Worm (Caenorhabditis elegans) whole organism, young adult: ENCODE data around the gene lir-2.
A peak's percentile ranks its signal among the peaks of the same experiment; 100 is the strongest.

ENCODE experiments used
- B0019.2 ChIP-seq: fragments of 200-800 bp; sonication (Bioruptor generic); conservative IDR thresholded peaks from 2 replicates; pipeline ENCODE4 v1.3.6; 2022; ENCODE audit warnings: missing genetic modification reagents, missing genetic modification characterization, missing compliant biosample characterization
- F37B4.10 ChIP-seq: fragments of 200-800 bp; sonication (Bioruptor generic); IDR thresholded peaks from 2 replicates; pipeline ENCODE4 v1.3.6; 2022; ENCODE audit warnings: missing genetic modification characterization, missing compliant biosample characterization
- F49E8.2 ChIP-seq: sonication (generic microtip); optimal IDR thresholded peaks from 3 replicates; lab custom pipeline; 2017; ENCODE audit warnings: missing genetic modification characterization, mild to moderate bottlenecking, missing compliant biosample characterization, antibody characterized with exemption, moderate library complexity; ENCODE audit not compliant: insufficient read depth
- F57A8.1 ChIP-seq: fragments of 200-800 bp; sonication (Bioruptor generic); optimal IDR thresholded peaks from 2 replicates; lab custom pipeline; 2018; ENCODE audit warnings: mild to moderate bottlenecking, missing genetic modification characterization, moderate library complexity, missing compliant biosample characterization
- Y53F4B.3 ChIP-seq: fragments of 200-800 bp; sonication (Bioruptor generic); IDR thresholded peaks from 2 replicates; pipeline ENCODE4 v1.3.6; 2022; ENCODE audit warnings: missing genetic modification reagents, missing genetic modification characterization, missing compliant biosample characterization
- Y67H2A.10 ChIP-seq: fragments of 200-800 bp; sonication (Bioruptor generic); conservative IDR thresholded peaks from 2 replicates; pipeline ENCODE4 v1.3.6; 2022; ENCODE audit warnings: missing genetic modification reagents, missing genetic modification characterization, missing compliant biosample characterization
- ZK185.1 ChIP-seq: sonication (generic microtip); optimal IDR thresholded peaks from 2 replicates; lab custom pipeline; 2016; ENCODE audit warnings: mild to moderate bottlenecking, missing genetic modification characterization, missing compliant biosample characterization; ENCODE audit not compliant: poor library complexity, severe bottlenecking
- akir-1 ChIP-seq: fragments of 200-800 bp; sonication (Bioruptor generic); optimal IDR thresholded peaks from 2 replicates; lab custom pipeline; 2018; ENCODE audit warnings: mild to moderate bottlenecking, missing genetic modification characterization, moderate library complexity, missing compliant biosample characterization
- athp-1 ChIP-seq: sonication (generic microtip); optimal IDR thresholded peaks from 2 replicates; lab custom pipeline; 2017; ENCODE audit warnings: mild to moderate bottlenecking, missing genetic modification characterization, missing compliant biosample characterization
- bed-1 ChIP-seq: fragments of 200-800 bp; sonication (Bioruptor generic); IDR thresholded peaks from 2 replicates; pipeline ENCODE4 v1.3.6; 2022; ENCODE audit warnings: missing genetic modification reagents, missing genetic modification characterization, missing compliant biosample characterization
- cebp-1 ChIP-seq, 2 experiments: fragments of 200-800 bp in 1 of 2; sonication (Bioruptor generic) in 1 of 2; sonication (generic microtip) in 1 of 2; IDR thresholded peaks in 1 of 2; optimal IDR thresholded peaks in 1 of 2; 2 replicates each; pipeline versions ENCODE4 v1.3.6 to Lab custom; 2017 to 2022; ENCODE audit warnings: missing compliant biosample characterization in 2 of 2, missing genetic modification characterization in 2 of 2, mild to moderate bottlenecking in 1 of 2, missing genetic modification reagents in 1 of 2, moderate library complexity in 1 of 2
- ceh-27 ChIP-seq: fragments of 200-800 bp; sonication (Bioruptor generic); optimal IDR thresholded peaks from 2 replicates; lab custom pipeline; 2018; ENCODE audit warnings: mild to moderate bottlenecking, missing genetic modification characterization, moderate library complexity, missing compliant biosample characterization
- ceh-91 ChIP-seq: fragments of 200-800 bp; sonication (Bioruptor generic); IDR thresholded peaks from 2 replicates; pipeline ENCODE4 v1.3.6; 2022; ENCODE audit warnings: missing genetic modification reagents, missing genetic modification characterization, missing compliant biosample characterization
- dox-1 ChIP-seq: fragments of 200-800 bp; sonication (Bioruptor generic); IDR thresholded peaks from 2 replicates; pipeline ENCODE4 v1.3.6; 2022; ENCODE audit warnings: missing genetic modification reagents, missing genetic modification characterization, missing compliant biosample characterization
- dpff-1 ChIP-seq: sonication (generic microtip); optimal IDR thresholded peaks from 2 replicates; lab custom pipeline; 2017; ENCODE audit warnings: mild to moderate bottlenecking, missing genetic modification characterization, missing compliant biosample characterization
- efl-1 ChIP-seq: fragments of 150-350 bp; optimal IDR thresholded peaks from 2 replicates; lab custom pipeline; 2014; ENCODE audit warnings: missing biosample characterization, missing genetic modification reagents, missing genetic modification characterization
- ekl-4 ChIP-seq: fragments of 200-800 bp; sonication (Bioruptor generic); IDR thresholded peaks from 2 replicates; pipeline ENCODE4 v1.3.6; 2022; ENCODE audit warnings: missing genetic modification reagents, missing genetic modification characterization, missing compliant biosample characterization
- hlh-26 ChIP-seq: fragments of 200-800 bp; sonication (Bioruptor generic); conservative IDR thresholded peaks from 2 replicates; pipeline ENCODE4 v1.3.6; 2022; ENCODE audit warnings: missing genetic modification reagents, missing genetic modification characterization, missing compliant biosample characterization
- hmg-1.2 ChIP-seq: fragments of 200-800 bp; sonication (Bioruptor generic); IDR thresholded peaks from 2 replicates; pipeline ENCODE4 v1.3.6; 2022; ENCODE audit warnings: missing genetic modification reagents, missing genetic modification characterization, missing compliant biosample characterization
- hmg-20 ChIP-seq: fragments of 200-800 bp; sonication (Bioruptor generic); IDR thresholded peaks from 2 replicates; pipeline ENCODE4 v1.3.6; 2022; ENCODE audit warnings: missing genetic modification reagents, missing genetic modification characterization, missing compliant biosample characterization
- hsf-1 ChIP-seq: fragments of 200-800 bp; sonication (Bioruptor generic); IDR thresholded peaks from 2 replicates; pipeline ENCODE4 v1.3.6; 2022; ENCODE audit warnings: missing genetic modification reagents, missing genetic modification characterization, missing compliant biosample characterization
- lin-40 ChIP-seq: sonication (generic microtip); optimal IDR thresholded peaks from 2 replicates; lab custom pipeline; 2016; ENCODE audit warnings: missing genetic modification characterization, mild to moderate bottlenecking, missing compliant biosample characterization, missing genotype, missing genetic modification reagents
- lin-54 ChIP-seq: fragments of 200-800 bp; sonication (Bioruptor generic); optimal IDR thresholded peaks from 2 replicates; lab custom pipeline; 2018; ENCODE audit warnings: mild to moderate bottlenecking, missing genetic modification characterization, missing compliant biosample characterization
- lir-1 ChIP-seq: fragments of 200-800 bp; sonication (Bioruptor generic); conservative IDR thresholded peaks from 2 replicates; pipeline ENCODE4 v1.3.6; 2022; ENCODE audit warnings: missing genetic modification reagents, missing genetic modification characterization, missing compliant biosample characterization
- lsl-1 ChIP-seq: fragments of 200-800 bp; sonication (Bioruptor generic); optimal IDR thresholded peaks from 2 replicates; lab custom pipeline; 2018; ENCODE audit warnings: mild to moderate bottlenecking, missing genetic modification characterization, moderate library complexity, missing compliant biosample characterization
- madf-10 ChIP-seq: sonication (generic microtip); optimal IDR thresholded peaks from 2 replicates; lab custom pipeline; 2016; ENCODE audit warnings: mild to moderate bottlenecking, missing genetic modification characterization, missing compliant biosample characterization
- madf-8 ChIP-seq: fragments of 200-800 bp; sonication (Bioruptor generic); conservative IDR thresholded peaks from 2 replicates; pipeline ENCODE4 v1.3.6; 2022; ENCODE audit warnings: missing genetic modification reagents, missing genetic modification characterization, missing compliant biosample characterization
- mcd-1 ChIP-seq: fragments of 200-800 bp; sonication (Bioruptor generic); IDR thresholded peaks from 2 replicates; pipeline ENCODE4 v1.3.6; 2022; ENCODE audit warnings: missing genetic modification reagents, missing genetic modification characterization, missing compliant biosample characterization
- mes-4 ChIP-seq: sonication (generic microtip); optimal IDR thresholded peaks from 2 replicates; lab custom pipeline; 2016; ENCODE audit warnings: missing genotype, missing genetic modification characterization, missing compliant biosample characterization
- nhr-120 ChIP-seq: fragments of 200-800 bp; sonication (Bioruptor generic); IDR thresholded peaks from 2 replicates; pipeline ENCODE4 v1.3.6; 2022; ENCODE audit warnings: missing genetic modification characterization, missing compliant biosample characterization
- nhr-90 ChIP-seq: sonication (generic microtip); optimal IDR thresholded peaks from 2 replicates; lab custom pipeline; 2016; ENCODE audit warnings: missing genotype, mild to moderate bottlenecking, missing genetic modification characterization, missing compliant biosample characterization
- pbrm-1 ChIP-seq: fragments of 200-800 bp; sonication (Bioruptor generic); IDR thresholded peaks from 2 replicates; pipeline ENCODE4 v1.3.6; 2022; ENCODE audit warnings: missing genetic modification reagents, missing genetic modification characterization, missing compliant biosample characterization
- rcor-1 ChIP-seq: fragments of 200-800 bp; sonication (Bioruptor generic); IDR thresholded peaks from 2 replicates; pipeline ENCODE4 v1.3.6; 2022; ENCODE audit warnings: missing genetic modification reagents, missing genetic modification characterization, missing compliant biosample characterization
- rec-8 ChIP-seq, 2 experiments: sonication (generic microtip); optimal IDR thresholded peaks; 2 replicates each; lab custom pipeline; 2016; ENCODE audit warnings: mild to moderate bottlenecking in 2 of 2, missing genetic modification characterization in 2 of 2, missing genetic modification reagents in 2 of 2, missing genotype in 2 of 2, missing biosample characterization in 1 of 2, missing compliant biosample characterization in 1 of 2, moderate library complexity in 1 of 2
- sea-2 ChIP-seq: fragments of 200-800 bp; sonication (Bioruptor generic); IDR thresholded peaks from 2 replicates; pipeline ENCODE4 v1.3.6; 2022; ENCODE audit warnings: missing genetic modification characterization, missing compliant biosample characterization
- snpc-1.3 ChIP-seq: sonication (generic microtip); optimal IDR thresholded peaks from 2 replicates; lab custom pipeline; 2017; ENCODE audit warnings: missing genetic modification characterization, mild to moderate bottlenecking, missing compliant biosample characterization, antibody characterized with exemption, moderate library complexity, missing genotype, missing genetic modification reagents; ENCODE audit not compliant: insufficient read depth
- snpc-4 ChIP-seq, 5 experiments: fragments of 150-350 bp in 1 of 5; sonication (generic microtip) in 4 of 5; optimal IDR thresholded peaks; 2 replicates each; lab custom pipeline; 2014 to 2018; ENCODE audit warnings: missing genetic modification characterization in 5 of 5, missing biosample characterization in 3 of 5, antibody characterized with exemption in 2 of 5, mild to moderate bottlenecking in 2 of 5, missing compliant biosample characterization in 2 of 5, missing genotype in 2 of 5, moderate library complexity in 2 of 5, missing genetic modification reagents in 1 of 5
- tbp1 ChIP-seq: fragments of 200-800 bp; sonication (Bioruptor generic); optimal IDR thresholded peaks from 2 replicates; lab custom pipeline; 2018; ENCODE audit warnings: mild to moderate bottlenecking, missing genetic modification characterization, missing compliant biosample characterization
- unc-62 ChIP-seq: fragments of 150-350 bp; optimal IDR thresholded peaks from 2 replicates; lab custom pipeline; 2014; ENCODE audit warnings: missing biosample characterization, missing genetic modification reagents, missing genetic modification characterization
- xnd-1 ChIP-seq: sonication (generic microtip); optimal IDR thresholded peaks from 2 replicates; lab custom pipeline; 2016; ENCODE audit warnings: missing genotype, missing genetic modification reagents, missing genetic modification characterization, missing compliant biosample characterization
- zfh-2 ChIP-seq: fragments of 200-800 bp; sonication (Bioruptor generic); conservative IDR thresholded peaks from 2 replicates; pipeline ENCODE4 v1.3.6; 2022; ENCODE audit warnings: missing genetic modification reagents, missing genetic modification characterization, missing compliant biosample characterization
- ztf-25 ChIP-seq: fragments of 200-800 bp; sonication (Bioruptor generic); IDR thresholded peaks from 2 replicates; pipeline ENCODE4 v1.3.6; 2022; ENCODE audit warnings: missing genetic modification reagents, missing genetic modification characterization, missing compliant biosample characterization

Gene lir-2

ce11 chrII:7663704-7664660, 3.1 kb upstream of the lir-2 start, which contains the start of the genes F18A1.7 and rpa-1 (continued):
- TF ChIP-seq snpc-1.3 (tag; lab: Kevin White, UChicago) (peak; percentile 63), cebp-1 (GFP tag; IDR thresholded peaks at IDR 0.05; lab: Robert Waterston, UW) (no peak), cebp-1 (tag; optimal IDR thresholded peaks at IDR 0.05; lab: Kevin White, UChicago) (no peak), B0019.2 (GFP tag; lab: Robert Waterston, UW) (peak; percentile 58), mes-4 (tag; lab: Kevin White, UChicago) (no peak), lin-40 (no peak), tbp1 (GFP tag; lab: Kevin White, UChicago) (peak; percentile 33), ztf-25 (GFP tag; lab: Robert Waterston, UW) (no peak), madf-8 (GFP tag; lab: Robert Waterston, UW) (peak; percentile 94), F49E8.2 (peak; percentile 79), dox-1 (peak; percentile 81), lin-54 (GFP tag; lab: Kevin White, UChicago) (peak; percentile 85), ZK185.1 (tag; lab: Kevin White, UChicago) (no peak), snpc-4 (GFP tag; optimal IDR thresholded peaks at IDR 0.05; lab: Kevin White, UChicago) (peak; percentile 5), snpc-4 (tag; optimal IDR thresholded peaks at IDR 0.05; lab: Kevin White, UChicago) (peak in 1 of 4 experiments; percentile 41), ekl-4 (peak; percentile 76), nhr-120 (no peak), Y67H2A.10 (no peak), rcor-1 (GFP tag; lab: Robert Waterston, UW) (peak; percentile 92), bed-1 (GFP tag; lab: Robert Waterston, UW) (no peak), ceh-91 (GFP tag; lab: Robert Waterston, UW) (peak; percentile 96), athp-1 (tag; lab: Kevin White, UChicago) (peak; percentile 16), mcd-1 (GFP tag; lab: Robert Waterston, UW) (peak; percentile 48), xnd-1 (peak; percentile 95), rec-8 (tag; optimal IDR thresholded peaks at IDR 0.05; lab: Kevin White, UChicago) (no peak), lsl-1 (GFP tag; lab: Kevin White, UChicago) (peak; percentile 98), pbrm-1 (GFP tag; lab: Robert Waterston, UW) (peak; percentile 43; the same call in 1 of the 2 replicates), hsf-1 (peak; percentile 82)

DNA sequence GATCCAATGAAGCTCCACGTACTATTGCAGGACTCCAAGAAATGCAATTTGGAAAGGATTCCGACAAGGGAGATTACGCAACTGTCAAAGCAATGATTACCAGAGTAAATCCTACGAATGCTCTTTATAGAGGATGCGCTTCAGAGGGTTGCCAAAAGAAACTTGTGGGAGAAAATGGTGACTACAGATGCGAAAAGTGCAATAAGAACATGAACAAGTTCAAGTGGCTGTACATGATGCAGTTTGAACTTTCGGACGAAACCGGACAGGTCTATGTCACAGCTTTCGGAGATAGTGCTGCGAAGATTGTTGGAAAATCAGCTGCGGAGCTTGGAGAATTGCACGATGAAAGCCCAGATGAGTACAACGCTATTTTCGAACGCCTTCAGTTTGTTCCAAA, 729 bp upstream of the lir-2 start:
- TF ChIP-seq hmg-20 (GFP tag; lab: Robert Waterston, UW) = no peak
- TF ChIP-seq F37B4.10 (GFP tag; lab: Robert Waterston, UW) = 0 out of 2 replicates have a peak, but pooled peaks have one; percentile 9

- no peak for TF ChIP-seq nhr-90 (tag; lab: Kevin White, UChicago)
- TF ChIP-seq ceh-27 (GFP tag; lab: Kevin White, UChicago) = peak; percentile 16
- TF ChIP-seq hmg-1.2 (GFP tag; lab: Robert Waterston, UW) = peak; percentile 65; the same call in 1 of the 2 replicates
- no peak for TF ChIP-seq akir-1 (GFP tag; lab: Kevin White, UChicago)
- no peak for TF ChIP-seq Y53F4B.3 (GFP tag; lab: Robert Waterston, UW)
- TF ChIP-seq efl-1 (GFP tag; lab: Kevin White, UChicago) = no peak
- 0 out of 2 replicates have a peak, but pooled peaks have one; percentile 31 for TF ChIP-seq pbrm-1 (GFP tag; lab: Robert Waterston, UW)
- TF ChIP-seq madf-10 (tag; lab: Kevin White, UChicago) = no peak
- TF ChIP-seq dpff-1 (tag; lab: Kevin White, UChicago) = no peak
- TF ChIP-seq hmg-20 (GFP tag; lab: Robert Waterston, UW) = no peak
- no peak for TF ChIP-seq cebp-1 (GFP tag; IDR thresholded peaks at IDR 0.05; lab: Robert Waterston, UW)
- TF ChIP-seq cebp-1 (tag; optimal IDR thresholded peaks at IDR 0.05; lab: Kevin White, UChicago) = peak; percentile 52
- TF ChIP-seq unc-62 = no peak
- TF ChIP-seq zfh-2 (GFP tag; lab: Robert Waterston, UW) = no peak
- TF ChIP-seq hlh-26 (GFP tag; lab: Robert Waterston, UW) = no peak
- 0 out of 2 replicates have a peak, but pooled peaks have one; percentile 14 for TF ChIP-seq mcd-1 (GFP tag; lab: Robert Waterston, UW)
- no peak for TF ChIP-seq lir-1
- TF ChIP-seq sea-2 (GFP tag; lab: Robert Waterston, UW) = no peak
- no peak for TF ChIP-seq F57A8.1 (GFP tag; lab: Kevin White, UChicago)
Observed at ce11 chrII:7669409-7669808, 2.3 kb downstream of the lir-2 start.
